Worm (Caenorhabditis elegans): Measurements from ENCODE around the gene C31H1.1.

- no peak for TF ChIP-seq elt-3 (tag; optimal IDR thresholded peaks at IDR 0.05)
- TF ChIP-seq egl-27 (tag; optimal IDR thresholded peaks at IDR 0.05): no peak
Measured at ce11 chrIV:5832801-5833200, 35.5 kb downstream of the C31H1.1 start.
